Fruit fly (Drosophila melanogaster): ENCODE results near the gene Rcc1.

DNA sequence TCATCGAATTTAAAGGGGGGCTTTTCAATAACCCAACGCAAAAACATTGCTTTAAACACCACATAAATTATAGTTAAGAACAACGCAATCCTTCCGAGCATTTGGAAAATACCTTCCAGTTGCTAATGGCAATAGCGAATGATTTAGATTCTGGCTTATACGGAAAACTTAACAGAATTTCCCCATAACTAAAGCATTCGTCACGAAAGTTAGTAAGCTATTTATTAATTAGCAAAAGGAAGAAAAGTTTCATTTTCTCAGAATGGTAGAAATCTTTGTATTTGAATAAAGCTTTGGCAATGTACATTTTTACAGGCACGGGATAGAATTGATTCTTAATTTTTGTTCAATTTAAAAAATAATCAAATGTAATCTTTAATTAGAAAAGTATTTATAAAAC, 28.6 kb downstream of the Rcc1 start, which contains the start of gene CG32413:
- TF ChIP-seq pdm3 (GFP tag; optimal IDR thresholded peaks at IDR 0.05) (no peak), CG3032 (tag; optimal IDR thresholded peaks at IDR 0.05) (no peak), lz (GFP tag; optimal IDR thresholded peaks at IDR 0.05) (no peak), Ets21C (GFP tag; optimal IDR thresholded peaks at IDR 0.05) (no peak), fd85E (GFP tag; optimal IDR thresholded peaks at IDR 0.05) (no peak), Eip75B (GFP tag; optimal IDR thresholded peaks at IDR 0.05) (no peak), eg (GFP tag; IDR thresholded peaks at IDR 0.05) (no peak), Lpt (GFP tag; optimal IDR thresholded peaks at IDR 0.05) (no peak), CG34406 (GFP tag; optimal IDR thresholded peaks at IDR 0.05) (no peak), Blimp-1 (GFP tag; optimal IDR thresholded peaks at IDR 0.05) (no peak), CG8119 (GFP tag; IDR thresholded peaks at IDR 0.05) (no peak), CG7368 (GFP tag; optimal IDR thresholded peaks at IDR 0.05) (no peak), ss (GFP tag; optimal IDR thresholded peaks at IDR 0.05) (no peak), fd59A (GFP tag; optimal IDR thresholded peaks at IDR 0.05) (no peak)

Measured in whole organism, prepupa.